Fruit fly (Drosophila melanogaster) whole organism, embryonic: ENCODE results near the gene RpS29.

Source experiments
- Adf1 ChIP-seq: fragments of 200-800 bp; sonication (Bioruptor generic); IDR thresholded peaks from 2 replicates; pipeline ENCODE4 v1.3.6; 2022; ENCODE audit warnings: missing biosample characterization, missing genetic modification characterization
- Aef1 ChIP-seq: fragments of 200-800 bp; sonication (Bioruptor generic); IDR thresholded peaks from 3 replicates; pipeline ENCODE4 v1.3.6; 2022; ENCODE audit warnings: missing biosample characterization, missing genetic modification characterization
- Blimp-1 ChIP-seq: fragments of 200-800 bp; sonication (Bioruptor generic); optimal IDR thresholded peaks from 3 replicates; lab custom pipeline; 2018; ENCODE audit warnings: missing biosample characterization, missing genetic modification characterization, mild to moderate bottlenecking, moderate library complexity, missing genetic modification reagents
- CG12219 ChIP-seq: fragments of 200-800 bp; sonication (Bioruptor generic); optimal IDR thresholded peaks from 3 replicates; lab custom pipeline; 2018; ENCODE audit warnings: missing biosample characterization, mild to moderate bottlenecking, missing genetic modification characterization
- CG12659 ChIP-seq: fragments of 200-800 bp; sonication (Bioruptor generic); optimal IDR thresholded peaks from 3 replicates; lab custom pipeline; 2017; ENCODE audit warnings: mild to moderate bottlenecking, missing biosample characterization, missing genetic modification reagents, missing genetic modification characterization
- CG13424 ChIP-seq: fragments of 200-800 bp; sonication (Bioruptor generic); optimal IDR thresholded peaks from 2 replicates; lab custom pipeline; 2019; ENCODE audit warnings: missing biosample characterization, mild to moderate bottlenecking, missing genetic modification characterization, moderate library complexity
- CG13775 ChIP-seq: fragments of 200-800 bp; sonication (Bioruptor generic); optimal IDR thresholded peaks from 3 replicates; lab custom pipeline; 2017; ENCODE audit warnings: missing biosample characterization, mild to moderate bottlenecking, missing genetic modification characterization
- CG14860 ChIP-seq: fragments of 200-800 bp; sonication (Bioruptor generic); IDR thresholded peaks from 3 replicates; pipeline ENCODE4 v1.3.6; 2022; ENCODE audit warnings: missing biosample characterization, missing genetic modification characterization; ENCODE audit not compliant: partially characterized antibody
- CG15073 ChIP-seq: fragments of 200-800 bp; sonication (Bioruptor generic); optimal IDR thresholded peaks from 2 replicates; lab custom pipeline; 2016; ENCODE audit warnings: missing biosample characterization, missing genetic modification characterization
- CG15514 ChIP-seq: fragments of 200-800 bp; sonication (Bioruptor generic); optimal IDR thresholded peaks from 3 replicates; lab custom pipeline; 2017; ENCODE audit warnings: missing biosample characterization, missing genetic modification characterization, mild to moderate bottlenecking, moderate library complexity, missing genetic modification reagents
- CG16813 ChIP-seq: fragments of 200-800 bp; sonication (Bioruptor generic); IDR thresholded peaks from 3 replicates; pipeline ENCODE4 v1.3.6; 2022; ENCODE audit warnings: missing biosample characterization, missing genetic modification characterization; ENCODE audit not compliant: partially characterized antibody
- CG17359 ChIP-seq: fragments of 200-800 bp; sonication (Bioruptor generic); optimal IDR thresholded peaks from 3 replicates; lab custom pipeline; 2018; ENCODE audit warnings: missing biosample characterization, mild to moderate bottlenecking, missing genetic modification characterization, moderate library complexity
- CG17568 ChIP-seq: fragments of 200-800 bp; sonication (Bioruptor generic); optimal IDR thresholded peaks from 2 replicates; lab custom pipeline; 2018; ENCODE audit warnings: missing biosample characterization, mild to moderate bottlenecking, missing genetic modification characterization, moderate library complexity
- CG2116 ChIP-seq: fragments of 200-800 bp; sonication (Bioruptor generic); optimal IDR thresholded peaks from 3 replicates; lab custom pipeline; 2018; ENCODE audit warnings: missing biosample characterization, mild to moderate bottlenecking, missing genetic modification characterization
- CG2120 ChIP-seq: fragments of 200-800 bp; sonication (Bioruptor generic); optimal IDR thresholded peaks from 3 replicates; lab custom pipeline; 2016; ENCODE audit warnings: missing biosample characterization, missing genetic modification characterization
- CG30403 ChIP-seq: fragments of 200-800 bp; sonication (Bioruptor generic); optimal IDR thresholded peaks from 3 replicates; lab custom pipeline; 2016; ENCODE audit warnings: missing biosample characterization, missing genetic modification characterization
- CG43689 ChIP-seq: fragments of 200-800 bp; sonication (Bioruptor generic); IDR thresholded peaks from 2 replicates; pipeline ENCODE4 v1.3.6; 2022; ENCODE audit warnings: missing biosample characterization, missing genetic modification characterization
- CG4617 ChIP-seq: fragments of 200-800 bp; sonication (Bioruptor generic); optimal IDR thresholded peaks from 3 replicates; lab custom pipeline; 2016; ENCODE audit warnings: missing biosample characterization, missing genetic modification characterization, borderline replicate concordance
- CG6683 ChIP-seq: fragments of 200-800 bp; sonication (Bioruptor generic); optimal IDR thresholded peaks from 2 replicates; lab custom pipeline; 2017; ENCODE audit warnings: missing biosample characterization, mild to moderate bottlenecking, missing genetic modification characterization, missing genetic modification reagents
- CG7357 ChIP-seq: fragments of 200-800 bp; sonication (Bioruptor generic); IDR thresholded peaks from 3 replicates; pipeline ENCODE4 v1.3.6; 2022; ENCODE audit warnings: missing biosample characterization, missing genetic modification characterization
- CG7987 ChIP-seq: fragments of 200-800 bp; sonication (Bioruptor generic); optimal IDR thresholded peaks from 2 replicates; lab custom pipeline; 2018; ENCODE audit warnings: missing biosample characterization, mild to moderate bottlenecking, missing genetic modification characterization, moderate library complexity
- CG8924 ChIP-seq: fragments of 200-800 bp; optimal IDR thresholded peaks from 3 replicates; lab custom pipeline; 2019; ENCODE audit warnings: missing biosample characterization, mild to moderate bottlenecking, missing genetic modification characterization, moderate library complexity
- CG9215 ChIP-seq: fragments of 200-800 bp; sonication (Bioruptor generic); IDR thresholded peaks from 2 replicates; pipeline ENCODE4 v1.3.6; 2022; ENCODE audit warnings: missing biosample characterization, missing genetic modification characterization
- Dll ChIP-seq: fragments of 200-800 bp; sonication (Bioruptor generic); IDR thresholded peaks from 4 replicates; pipeline ENCODE4 v1.3.6; 2022; ENCODE audit warnings: missing biosample characterization, missing genetic modification characterization; ENCODE audit not compliant: partially characterized antibody
- Drgx ChIP-seq: fragments of 200-800 bp; sonication (Bioruptor generic); IDR thresholded peaks from 2 replicates; pipeline ENCODE4 v1.3.6; 2022; ENCODE audit warnings: missing biosample characterization, missing genetic modification characterization
- E2f1 ChIP-seq: fragments of 200-800 bp; sonication (Bioruptor generic); IDR thresholded peaks from 2 replicates; pipeline ENCODE4 v1.3.6; 2022; ENCODE audit warnings: missing biosample characterization, missing genetic modification characterization
- HmgZ ChIP-seq: fragments of 200-800 bp; sonication (Bioruptor generic); optimal IDR thresholded peaks from 2 replicates; lab custom pipeline; 2018; ENCODE audit warnings: missing biosample characterization, mild to moderate bottlenecking, missing genetic modification characterization
- Mes4 ChIP-seq: fragments of 200-800 bp; sonication (Bioruptor generic); optimal IDR thresholded peaks from 2 replicates; lab custom pipeline; 2016; ENCODE audit warnings: missing biosample characterization, missing genetic modification characterization
- NK7.1 ChIP-seq: fragments of 200-800 bp; sonication (Bioruptor generic); optimal IDR thresholded peaks from 3 replicates; lab custom pipeline; 2016; ENCODE audit warnings: missing biosample characterization, missing genetic modification characterization
- Oli ChIP-seq: fragments of 200-800 bp; sonication (Bioruptor generic); optimal IDR thresholded peaks from 2 replicates; lab custom pipeline; 2018; ENCODE audit warnings: missing biosample characterization, mild to moderate bottlenecking, missing genetic modification characterization, moderate library complexity
- Ptx1 ChIP-seq: fragments of 200-800 bp; sonication (Bioruptor generic); IDR thresholded peaks from 2 replicates; pipeline ENCODE4 v1.3.6; 2022; ENCODE audit warnings: missing biosample characterization, missing genetic modification characterization
- Ravus ChIP-seq: fragments of 200-800 bp; sonication (Bioruptor generic); IDR thresholded peaks from 2 replicates; pipeline ENCODE4 v1.3.6; 2022; ENCODE audit warnings: missing biosample characterization, missing genetic modification characterization
- Sin3A ChIP-seq: fragments of >200 bp; optimal IDR thresholded peaks from 2 replicates; lab custom pipeline; 2018
- chinmo ChIP-seq: fragments of 200-800 bp; sonication (Bioruptor generic); IDR thresholded peaks from 4 replicates; pipeline ENCODE4 v1.3.6; 2022; ENCODE audit warnings: missing biosample characterization, missing genetic modification characterization; ENCODE audit not compliant: partially characterized antibody
- chm ChIP-seq: fragments of 200-800 bp; sonication (Bioruptor generic); IDR thresholded peaks from 2 replicates; pipeline ENCODE4 v1.3.6; 2022; ENCODE audit warnings: missing biosample characterization, missing genetic modification characterization
- crol ChIP-seq: fragments of 200-800 bp; sonication (Bioruptor generic); IDR thresholded peaks from 2 replicates; pipeline ENCODE4 v1.3.6; 2022; ENCODE audit warnings: missing biosample characterization, missing genetic modification characterization
- dati ChIP-seq: fragments of 200-800 bp; sonication (Bioruptor generic); IDR thresholded peaks from 2 replicates; pipeline ENCODE4 v1.3.6; 2022; ENCODE audit warnings: missing biosample characterization, missing genetic modification characterization
- esg ChIP-seq: fragments of 200-800 bp; sonication (Bioruptor generic); conservative IDR thresholded peaks from 2 replicates; pipeline ENCODE4 v1.3.6; 2022; ENCODE audit warnings: missing biosample characterization, missing genetic modification characterization
- h ChIP-seq: fragments of >200 bp; optimal IDR thresholded peaks from 2 replicates; lab custom pipeline; 2017
- kni ChIP-seq: fragments of 200-800 bp; sonication (Bioruptor generic); optimal IDR thresholded peaks from 3 replicates; lab custom pipeline; 2017; ENCODE audit warnings: mild to moderate bottlenecking, missing biosample characterization, missing genetic modification reagents, missing genetic modification characterization
- lilli ChIP-seq: fragments of 200-800 bp; sonication (Bioruptor generic); optimal IDR thresholded peaks from 3 replicates; lab custom pipeline; 2016; ENCODE audit warnings: missing biosample characterization, missing genetic modification characterization
- nerfin-2 ChIP-seq: fragments of 200-800 bp; sonication (Bioruptor generic); IDR thresholded peaks from 2 replicates; pipeline ENCODE4 v1.3.6; 2022; ENCODE audit warnings: missing biosample characterization, missing genetic modification characterization; ENCODE audit not compliant: partially characterized antibody
- nom ChIP-seq: fragments of 200-800 bp; sonication (Bioruptor generic); optimal IDR thresholded peaks from 2 replicates; lab custom pipeline; 2017; ENCODE audit warnings: missing biosample characterization, missing genetic modification characterization, mild to moderate bottlenecking, moderate library complexity, missing genetic modification reagents
- onecut ChIP-seq: fragments of 200-800 bp; sonication (Bioruptor generic); IDR thresholded peaks from 2 replicates; pipeline ENCODE4 v1.3.6; 2022; ENCODE audit warnings: missing biosample characterization, missing genetic modification characterization
- pfk ChIP-seq: fragments of 200-800 bp; sonication (Bioruptor generic); optimal IDR thresholded peaks from 2 replicates; lab custom pipeline; 2018; ENCODE audit warnings: missing biosample characterization, mild to moderate bottlenecking, missing genetic modification characterization, moderate library complexity
- tna ChIP-seq: fragments of 200-800 bp; sonication (Bioruptor generic); IDR thresholded peaks from 2 replicates; pipeline ENCODE4 v1.3.6; 2022; ENCODE audit warnings: missing biosample characterization, missing genetic modification characterization; ENCODE audit not compliant: partially characterized antibody
- zen ChIP-seq: fragments of 200-800 bp; sonication (Bioruptor generic); optimal IDR thresholded peaks from 3 replicates; lab custom pipeline; 2018; ENCODE audit warnings: missing biosample characterization, mild to moderate bottlenecking, missing genetic modification characterization, moderate library complexity
- zf30C ChIP-seq: fragments of 200-800 bp; sonication (Bioruptor generic); optimal IDR thresholded peaks from 3 replicates; lab custom pipeline; 2018; ENCODE audit warnings: missing biosample characterization, mild to moderate bottlenecking, missing genetic modification characterization

The RpS29 gene

dm6 chr3R:9762955-9763931 is 14.6 kb upstream of the RpS29 start, which contains the start of the genes Snap24 and CG8478 (continued):
- TF ChIP-seq CG2116 (GFP tag; lab: Kevin White, UChicago) = peak; percentile 66
- TF ChIP-seq dati = no peak
- TF ChIP-seq Blimp-1 = no peak
- TF ChIP-seq CG13775 (GFP tag; lab: Kevin White, UChicago) = no peak
- no peak for TF ChIP-seq CG17568 (GFP tag; lab: Kevin White, UChicago)
- no peak for TF ChIP-seq Adf1
- peak; percentile 40 for TF ChIP-seq CG4617 (GFP tag; lab: Kevin White, UChicago)
- no peak for TF ChIP-seq Drgx (GFP tag; lab: Robert Waterston, UW)
- TF ChIP-seq CG7987 (GFP tag; lab: Kevin White, UChicago) = no peak
- no peak for TF ChIP-seq Mes4
- no peak for TF ChIP-seq NK7.1 (GFP tag; lab: Kevin White, UChicago)
- peak; percentile 78; the same call in 3 of the 4 replicates for TF ChIP-seq Dll
- no peak for TF ChIP-seq CG15073 (GFP tag; lab: Kevin White, UChicago)
- TF ChIP-seq HmgZ (tag; lab: Kevin White, UChicago) = no peak
- peak; percentile 68; the same call in 1 of the 2 replicates for TF ChIP-seq tna (GFP tag; lab: Robert Waterston, UW)
- TF ChIP-seq E2f1 (GFP tag; lab: Robert Waterston, UW) = no peak
- TF ChIP-seq Aef1 (GFP tag; lab: Robert Waterston, UW) = no peak
- no peak for TF ChIP-seq CG9215
- no peak for TF ChIP-seq Ptx1 (GFP tag; lab: Robert Waterston, UW)
- peak; percentile 23 for TF ChIP-seq CG15514
- no peak for TF ChIP-seq CG6683
- no peak for TF ChIP-seq CG43689 (GFP tag; lab: Robert Waterston, UW)
- no peak for TF ChIP-seq crol
- no peak for TF ChIP-seq CG12219
- no peak for TF ChIP-seq Sin3A
- peak; percentile 26 for TF ChIP-seq CG12659 (GFP tag; lab: Kevin White, UChicago)
- TF ChIP-seq CG13424 (tag; lab: Kevin White, UChicago) = no peak
- no peak for TF ChIP-seq nom
- TF ChIP-seq CG7357 (GFP tag; lab: Robert Waterston, UW) = peak; percentile 96
- no peak for TF ChIP-seq h (lab: Kevin White, UChicago)
- TF ChIP-seq onecut (GFP tag; lab: Robert Waterston, UW) = peak; percentile 31; the same call in 1 of the 2 replicates
- no peak for TF ChIP-seq esg
- peak; percentile 12 for TF ChIP-seq zen
- no peak for TF ChIP-seq kni (GFP tag; lab: Kevin White, UChicago)
- peak; percentile 30 for TF ChIP-seq lilli
- TF ChIP-seq chinmo (GFP tag; lab: Robert Waterston, UW) = peak; percentile 74; the same call in 2 of the 4 replicates
- TF ChIP-seq pfk (GFP tag; lab: Kevin White, UChicago) = no peak
- TF ChIP-seq CG14860 (GFP tag; lab: Robert Waterston, UW) = peak; percentile 64; the same call in 2 of the 3 replicates
- no peak for TF ChIP-seq Ravus (GFP tag; lab: Robert Waterston, UW)
- TF ChIP-seq Oli = no peak
- TF ChIP-seq CG16813 (GFP tag; lab: Robert Waterston, UW) = peak; percentile 81
- TF ChIP-seq CG8924 (tag; lab: Kevin White, UChicago) = peak; percentile 14
- no peak for TF ChIP-seq zf30C (GFP tag; lab: Kevin White, UChicago)
- TF ChIP-seq nerfin-2 (GFP tag; lab: Robert Waterston, UW) = peak; percentile 73
- TF ChIP-seq chm (GFP tag; lab: Robert Waterston, UW) = no peak
- no peak for TF ChIP-seq CG2120
- TF ChIP-seq CG30403 = peak; percentile 30
- no peak for TF ChIP-seq CG17359
